Worm (Caenorhabditis elegans): ENCODE data around the gene clc-9.
A peak's percentile ranks its signal among the peaks of the same experiment; 100 is the strongest.

ce11 chrIV:11083609-11084008 lies 29.1 kb upstream of the clc-9 start, which contains the start of gene klc-1:
- TF ChIP-seq lin-39 (tag; optimal IDR thresholded peaks at IDR 0.05): no peak
- TF ChIP-seq nhr-237 (tag; optimal IDR thresholded peaks at IDR 0.05): no peak
- TF ChIP-seq skn-1 (tag; optimal IDR thresholded peaks at IDR 0.05): no peak
- peak in 1 of 2 experiments; percentile 63 for TF ChIP-seq lsy-2 (tag; optimal IDR thresholded peaks at IDR 0.05)
- no peak for TF ChIP-seq fos-1 (tag; optimal IDR thresholded peaks at IDR 0.05)
- TF ChIP-seq unc-39 (tag; optimal IDR thresholded peaks at IDR 0.05): no peak
- no peak for TF ChIP-seq blmp-1 (tag; optimal IDR thresholded peaks at IDR 0.05; ENCODE audit: insufficient read depth)
